Fruit fly (Drosophila melanogaster): ENCODE results near the gene CG9630.
A peak's percentile ranks its signal among the peaks of the same experiment; 100 is the strongest.

CG9630 gene

dm6 chr3R:8292034-8292433 lies 22.3 kb upstream of the CG9630 start, which contains the start of gene CG31463:
CG31463 (plus strand) TSS chr3R:8292335.
- TF ChIP-seq CG17801 (GFP tag; optimal IDR thresholded peaks at IDR 0.05; ENCODE audit: partially characterized antibody) = no peak

- TF ChIP-seq CG17801 (GFP tag; optimal IDR thresholded peaks at IDR 0.05; ENCODE audit: partially characterized antibody) = no peak
Observed at dm6 chr3R:8290940-8291339, 21.2 kb upstream of the CG9630 start, which contains the start of gene CG31464. CG31464 (plus strand) TSS chr3R:8291240.

- TF ChIP-seq CG17801 (GFP tag; optimal IDR thresholded peaks at IDR 0.05; ENCODE audit: partially characterized antibody) = no peak
Observed at dm6 chr3R:8290478-8290877, 20.8 kb upstream of the CG9630 start, which contains the start of gene CG11672. CG11672 (minus strand) TSS chr3R:8290578.

dm6 chr3R:8288790-8289189 lies 19.1 kb upstream of the CG9630 start:
- no peak for TF ChIP-seq CG17801 (GFP tag; optimal IDR thresholded peaks at IDR 0.05; ENCODE audit: partially characterized antibody)

- no peak for TF ChIP-seq CG17801 (GFP tag; optimal IDR thresholded peaks at IDR 0.05; ENCODE audit: partially characterized antibody)
Observed at dm6 chr3R:8287697-8288096, 18.0 kb upstream of the CG9630 start, which contains the start of gene Nazo. Nazo (plus strand) TSS chr3R:8287876.

- TF ChIP-seq CG17801 (GFP tag; optimal IDR thresholded peaks at IDR 0.05; ENCODE audit: partially characterized antibody) = no peak
Observed at dm6 chr3R:8285727-8286344, 16.1 kb upstream of the CG9630 start.

dm6 chr3R:8284234-8284633 lies 14.5 kb upstream of the CG9630 start:
- no peak for TF ChIP-seq CG17801 (GFP tag; optimal IDR thresholded peaks at IDR 0.05; ENCODE audit: partially characterized antibody)

dm6 chr3R:8282727-8283126 lies 13.0 kb upstream of the CG9630 start:
- no peak for TF ChIP-seq CG17801 (GFP tag; optimal IDR thresholded peaks at IDR 0.05; ENCODE audit: partially characterized antibody)

- no peak for TF ChIP-seq CG17801 (GFP tag; optimal IDR thresholded peaks at IDR 0.05; ENCODE audit: partially characterized antibody)
Observed at dm6 chr3R:8279970-8280369, 10.3 kb upstream of the CG9630 start.

dm6 chr3R:8277494-8278293 lies 8.0 kb upstream of the CG9630 start, which contains the start of gene ato:
ato (plus strand) TSS chr3R:8278052.
- no peak for TF ChIP-seq CG17801 (GFP tag; optimal IDR thresholded peaks at IDR 0.05; ENCODE audit: partially characterized antibody)

- no peak for TF ChIP-seq CG17801 (GFP tag; optimal IDR thresholded peaks at IDR 0.05; ENCODE audit: partially characterized antibody)
Observed at dm6 chr3R:8275031-8275430, 5.3 kb upstream of the CG9630 start.

dm6 chr3R:8272573-8273165 lies 3.0 kb upstream of the CG9630 start:
- TF ChIP-seq CG17801 (GFP tag; optimal IDR thresholded peaks at IDR 0.05; ENCODE audit: partially characterized antibody) = no peak

- peak; percentile 73 for TF ChIP-seq CG17801 (GFP tag; optimal IDR thresholded peaks at IDR 0.05; ENCODE audit: partially characterized antibody)
Observed at dm6 chr3R:8264302-8265080, 5.2 kb downstream of the CG9630 start, which contains the start of the genes RPA1 and Mcm2. RPA1 (minus strand) TSS chr3R:8264451. Mcm2 (plus strand) TSS chr3R:8264970.

- TF ChIP-seq CG17801 (GFP tag; optimal IDR thresholded peaks at IDR 0.05; ENCODE audit: partially characterized antibody) = peak; percentile 9
Observed at dm6 chr3R:8261634-8262033, 8.1 kb downstream of the CG9630 start.

dm6 chr3R:8256040-8256439 lies 13.7 kb downstream of the CG9630 start:
- TF ChIP-seq CG17801 (GFP tag; optimal IDR thresholded peaks at IDR 0.05; ENCODE audit: partially characterized antibody) = no peak
